Worm (Caenorhabditis elegans) whole organism, late embryonic: ENCODE measurements around the gene cwp-3.

Experiments used
- C08G9.2 ChIP-seq: sonication (generic microtip); optimal IDR thresholded peaks from 2 replicates; lab custom pipeline; 2016; ENCODE audit warnings: mild to moderate bottlenecking, missing genetic modification characterization, moderate library complexity, missing compliant biosample characterization
- K02D7.2 ChIP-seq: sonication (generic microtip); optimal IDR thresholded peaks from 2 replicates; lab custom pipeline; 2017; ENCODE audit warnings: mild to moderate bottlenecking, missing genetic modification characterization, missing compliant biosample characterization
- T23F11.4 ChIP-seq: fragments of 200-800 bp; sonication (Bioruptor generic); optimal IDR thresholded peaks from 2 replicates; lab custom pipeline; 2018; ENCODE audit warnings: mild to moderate bottlenecking, missing genetic modification characterization, missing compliant biosample characterization
- Y22D7AL.16 ChIP-seq: sonication (generic microtip); optimal IDR thresholded peaks from 2 replicates; lab custom pipeline; 2016; ENCODE audit warnings: missing genetic modification characterization, missing compliant biosample characterization
- ahr-1 ChIP-seq: sonication (generic microtip); optimal IDR thresholded peaks from 2 replicates; lab custom pipeline; 2016; ENCODE audit warnings: missing genetic modification characterization, missing compliant biosample characterization
- ama-1 ChIP-seq: fragments of 150-350 bp; optimal IDR thresholded peaks from 2 replicates; lab custom pipeline; 2014
- ceh-19 ChIP-seq: fragments of 200-800 bp; sonication (Bioruptor generic); optimal IDR thresholded peaks from 2 replicates; lab custom pipeline; 2018; ENCODE audit warnings: mild to moderate bottlenecking, missing genetic modification characterization, missing compliant biosample characterization
- ceh-2 ChIP-seq: sonication (generic microtip); optimal IDR thresholded peaks from 2 replicates; lab custom pipeline; 2016; ENCODE audit warnings: missing genotype, missing genetic modification characterization, missing compliant biosample characterization
- ceh-24 ChIP-seq: sonication (generic microtip); optimal IDR thresholded peaks from 2 replicates; lab custom pipeline; 2016; ENCODE audit warnings: mild to moderate bottlenecking, missing genetic modification characterization, missing compliant biosample characterization
- ceh-31 ChIP-seq: sonication (generic microtip); optimal IDR thresholded peaks from 2 replicates; lab custom pipeline; 2016; ENCODE audit warnings: missing genetic modification characterization, missing compliant biosample characterization
- ceh-34 ChIP-seq: sonication (generic microtip); optimal IDR thresholded peaks from 2 replicates; lab custom pipeline; 2016; ENCODE audit warnings: mild to moderate bottlenecking, missing genetic modification characterization, missing compliant biosample characterization
- ceh-45 ChIP-seq: fragments of 200-800 bp; sonication (Bioruptor generic); IDR thresholded peaks from 2 replicates; pipeline ENCODE4 v1.3.6; 2022; ENCODE audit warnings: missing genetic modification reagents, missing genetic modification characterization, missing compliant biosample characterization
- ceh-48 ChIP-seq: sonication (generic microtip); optimal IDR thresholded peaks from 2 replicates; lab custom pipeline; 2016; ENCODE audit warnings: missing genetic modification characterization, inconsistent platforms, missing compliant biosample characterization
- ceh-6 ChIP-seq: fragments of 200-800 bp; sonication (Bioruptor generic); optimal IDR thresholded peaks from 2 replicates; lab custom pipeline; 2018; ENCODE audit warnings: mild to moderate bottlenecking, missing genetic modification characterization, missing compliant biosample characterization
- ceh-9 ChIP-seq: sonication (generic microtip); optimal IDR thresholded peaks from 2 replicates; lab custom pipeline; 2016; ENCODE audit warnings: mild to moderate bottlenecking, missing genetic modification characterization, inconsistent platforms, missing compliant biosample characterization
- dmd-4 ChIP-seq: sonication (generic microtip); optimal IDR thresholded peaks from 2 replicates; lab custom pipeline; 2016; ENCODE audit warnings: borderline replicate concordance, missing genetic modification characterization, missing compliant biosample characterization
- elt-2 ChIP-seq: sonication (generic microtip); optimal IDR thresholded peaks from 2 replicates; lab custom pipeline; 2016; ENCODE audit warnings: missing genetic modification reagents, missing genetic modification characterization, missing compliant biosample characterization
- elt-4 ChIP-seq: sonication (generic microtip); optimal IDR thresholded peaks from 2 replicates; lab custom pipeline; 2016; ENCODE audit warnings: missing genetic modification characterization, missing compliant biosample characterization
- eyg-1 ChIP-seq: sonication (generic microtip); optimal IDR thresholded peaks from 2 replicates; lab custom pipeline; 2016; ENCODE audit warnings: missing genotype, missing genetic modification characterization, missing compliant biosample characterization
- fax-1 ChIP-seq: sonication (generic microtip); optimal IDR thresholded peaks from 2 replicates; lab custom pipeline; 2016; ENCODE audit warnings: missing genotype, missing genetic modification characterization, missing compliant biosample characterization
- fkh-10 ChIP-seq: fragments of 150-350 bp; optimal IDR thresholded peaks from 2 replicates; lab custom pipeline; 2014; ENCODE audit warnings: missing biosample characterization, missing genetic modification reagents, missing genetic modification characterization
- fkh-6 ChIP-seq: sonication (generic microtip); optimal IDR thresholded peaks from 2 replicates; lab custom pipeline; 2016; ENCODE audit warnings: missing genetic modification characterization, missing compliant biosample characterization
- gmeb-2 ChIP-seq: sonication (generic microtip); optimal IDR thresholded peaks from 2 replicates; lab custom pipeline; 2016; ENCODE audit warnings: missing genetic modification characterization, inconsistent platforms, missing compliant biosample characterization
- hlh-13 ChIP-seq: fragments of 200-800 bp; sonication (Bioruptor generic); optimal IDR thresholded peaks from 2 replicates; lab custom pipeline; 2018; ENCODE audit warnings: mild to moderate bottlenecking, missing genetic modification characterization, missing compliant biosample characterization
- hlh-8 ChIP-seq: sonication (generic microtip); optimal IDR thresholded peaks from 2 replicates; lab custom pipeline; 2016; ENCODE audit warnings: missing genotype, missing genetic modification characterization, missing compliant biosample characterization
- madf-2 ChIP-seq: sonication (generic microtip); optimal IDR thresholded peaks from 2 replicates; lab custom pipeline; 2017; ENCODE audit warnings: missing genetic modification characterization, missing compliant biosample characterization
- mec-3 ChIP-seq: sonication (generic microtip); optimal IDR thresholded peaks from 2 replicates; lab custom pipeline; 2016; ENCODE audit warnings: borderline replicate concordance, missing genetic modification characterization, missing compliant biosample characterization
- nhr-11 ChIP-seq: fragments of 150-350 bp; optimal IDR thresholded peaks from 2 replicates; lab custom pipeline; 2014; ENCODE audit warnings: missing biosample characterization, missing genetic modification characterization
- npax-4 ChIP-seq: sonication (generic microtip); optimal IDR thresholded peaks from 2 replicates; lab custom pipeline; 2016; ENCODE audit warnings: missing genetic modification characterization, missing compliant biosample characterization
- odd-2 ChIP-seq: sonication (generic microtip); optimal IDR thresholded peaks from 2 replicates; lab custom pipeline; 2017; ENCODE audit warnings: antibody characterized with exemption, mild to moderate bottlenecking, missing genetic modification characterization, missing compliant biosample characterization
- pag-3 ChIP-seq: sonication (generic microtip); optimal IDR thresholded peaks from 2 replicates; lab custom pipeline; 2016; ENCODE audit warnings: missing compliant biosample characterization, missing genetic modification characterization, borderline replicate concordance
- pat-9 ChIP-seq: fragments of 200-800 bp; sonication (Bioruptor generic); optimal IDR thresholded peaks from 2 replicates; lab custom pipeline; 2018; ENCODE audit warnings: mild to moderate bottlenecking, missing genetic modification characterization, moderate library complexity, missing compliant biosample characterization
- pha-2 ChIP-seq: sonication (generic microtip); optimal IDR thresholded peaks from 2 replicates; lab custom pipeline; 2017; ENCODE audit warnings: mild to moderate bottlenecking, missing genetic modification characterization, missing compliant biosample characterization
- pha-4 ChIP-seq: fragments of 150-350 bp; optimal IDR thresholded peaks from 2 replicates; lab custom pipeline; 2018; ENCODE audit warnings: missing biosample characterization, missing genetic modification reagents, missing genetic modification characterization
- pqm-1 ChIP-seq: sonication (generic microtip); optimal IDR thresholded peaks from 2 replicates; lab custom pipeline; 2016; ENCODE audit warnings: missing genetic modification characterization, missing compliant biosample characterization
- pros-1 ChIP-seq: fragments of 150-350 bp; optimal IDR thresholded peaks from 2 replicates; lab custom pipeline; 2014; ENCODE audit warnings: missing biosample characterization, missing genetic modification reagents, missing genetic modification characterization
- ref-2 ChIP-seq: sonication (generic microtip); optimal IDR thresholded peaks from 2 replicates; lab custom pipeline; 2016; ENCODE audit warnings: missing genetic modification characterization, missing compliant biosample characterization
- rnt-1 ChIP-seq: sonication (generic microtip); optimal IDR thresholded peaks from 2 replicates; lab custom pipeline; 2016; ENCODE audit warnings: missing genetic modification characterization, missing compliant biosample characterization
- sdc-2 ChIP-seq: sonication (generic microtip); optimal IDR thresholded peaks from 2 replicates; lab custom pipeline; 2016; ENCODE audit warnings: missing genotype, missing genetic modification characterization, missing compliant biosample characterization
- sox-4 ChIP-seq: sonication (generic microtip); optimal IDR thresholded peaks from 2 replicates; lab custom pipeline; 2017; ENCODE audit warnings: mild to moderate bottlenecking, missing genetic modification characterization, inconsistent platforms, missing compliant biosample characterization
- syd-9 ChIP-seq: sonication (generic microtip); optimal IDR thresholded peaks from 2 replicates; lab custom pipeline; 2016; ENCODE audit warnings: mild to moderate bottlenecking, missing genetic modification characterization, moderate library complexity, missing compliant biosample characterization
- tbx-2 ChIP-seq: sonication (generic microtip); optimal IDR thresholded peaks from 2 replicates; lab custom pipeline; 2016; ENCODE audit warnings: missing genetic modification characterization, missing compliant biosample characterization
- zip-5 ChIP-seq: sonication (generic microtip); optimal IDR thresholded peaks from 2 replicates; lab custom pipeline; 2016; ENCODE audit warnings: missing genetic modification characterization, missing compliant biosample characterization
- ztf-16 ChIP-seq: sonication (generic microtip); optimal IDR thresholded peaks from 2 replicates; lab custom pipeline; 2017; ENCODE audit warnings: missing genetic modification characterization, missing compliant biosample characterization

Gene cwp-3

DNA sequence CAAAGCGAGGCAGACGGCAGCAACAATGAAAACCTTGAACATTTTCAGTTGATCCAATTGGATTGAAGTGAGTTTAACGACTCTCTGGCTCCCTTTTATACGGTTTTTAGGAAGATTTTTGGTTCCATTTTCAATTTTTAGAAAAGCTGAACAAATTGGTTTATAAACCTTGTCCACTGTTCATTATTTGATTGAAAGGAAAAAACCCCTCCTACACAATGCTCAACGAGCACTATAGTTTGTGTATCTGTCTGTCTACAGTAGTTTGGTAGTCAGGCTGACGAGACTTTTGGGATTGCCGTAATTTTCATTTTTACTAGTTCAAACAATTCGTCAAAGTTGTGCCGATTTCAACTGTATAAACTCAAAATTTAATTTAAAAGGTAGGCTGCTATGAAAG, 36.6 kb downstream of the cwp-3 start, which contains the start of gene T19H12.15:
TSS of gene T19H12.15 (minus strand) at position 101 of the 400 bp plus-strand sequence.
- TF ChIP-seq ceh-34 (no peak), elt-2 (tag; lab: Kevin White, UChicago) (no peak), ama-1 (lab: Kevin White, UChicago) (no peak), tbx-2 (tag; lab: Kevin White, UChicago) (no peak), rnt-1 (no peak), ceh-19 (GFP tag; lab: Kevin White, UChicago) (no peak), nhr-11 (no peak), ceh-31 (tag; lab: Kevin White, UChicago) (no peak), ceh-24 (tag; lab: Kevin White, UChicago) (no peak), ceh-45 (GFP tag; lab: Robert Waterston, UW) (no peak), fkh-6 (tag; lab: Kevin White, UChicago) (no peak), Y22D7AL.16 (tag; lab: Kevin White, UChicago) (no peak), fkh-10 (GFP tag; lab: Kevin White, UChicago) (no peak), eyg-1 (no peak), C08G9.2 (tag; lab: Kevin White, UChicago) (no peak), ceh-48 (tag; lab: Kevin White, UChicago) (no peak), ceh-9 (no peak), gmeb-2 (tag; lab: Kevin White, UChicago) (no peak), ztf-16 (tag; lab: Kevin White, UChicago) (no peak), npax-4 (tag; lab: Kevin White, UChicago) (no peak)

DNA sequence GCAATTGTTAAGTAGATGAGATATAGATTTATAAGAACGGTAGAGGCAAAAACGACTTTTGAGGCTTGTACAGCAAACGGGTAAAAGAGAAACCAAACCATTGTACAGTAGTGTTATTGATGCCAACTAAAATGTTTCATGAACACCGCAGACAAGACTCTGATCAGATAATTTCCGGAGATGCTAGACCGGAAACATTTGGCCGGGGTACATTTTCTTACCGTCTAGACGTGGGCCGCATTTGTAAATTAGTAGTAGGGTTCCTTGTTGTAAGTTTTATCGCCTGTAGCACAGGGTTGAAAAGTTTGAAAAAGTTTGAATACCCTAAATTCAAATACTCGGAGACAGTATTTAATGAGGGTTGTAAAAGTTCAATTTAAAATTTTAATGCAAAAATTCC, 38.7 kb downstream of the cwp-3 start, which contains the start of gene str-32:
TSS of gene str-32 (minus strand) at position 101 of the 400 bp plus-strand sequence.
- TF ChIP-seq ceh-31 (tag; lab: Kevin White, UChicago) (no peak), hlh-8 (no peak), zip-5 (tag; lab: Kevin White, UChicago) (no peak), pat-9 (no peak), ref-2 (tag; lab: Kevin White, UChicago) (no peak), pros-1 (tag; lab: Kevin White, UChicago) (no peak), odd-2 (tag; lab: Kevin White, UChicago) (no peak), ceh-6 (GFP tag; lab: Kevin White, UChicago) (no peak), elt-4 (tag; lab: Kevin White, UChicago) (no peak), sdc-2 (no peak), ceh-48 (tag; lab: Kevin White, UChicago) (no peak), K02D7.2 (tag; lab: Kevin White, UChicago) (no peak), sox-4 (tag; lab: Kevin White, UChicago) (no peak), fax-1 (no peak), madf-2 (tag; lab: Kevin White, UChicago) (no peak), C08G9.2 (tag; lab: Kevin White, UChicago) (no peak), pha-2 (tag; lab: Kevin White, UChicago) (no peak), ceh-45 (GFP tag; lab: Robert Waterston, UW) (no peak)

DNA sequence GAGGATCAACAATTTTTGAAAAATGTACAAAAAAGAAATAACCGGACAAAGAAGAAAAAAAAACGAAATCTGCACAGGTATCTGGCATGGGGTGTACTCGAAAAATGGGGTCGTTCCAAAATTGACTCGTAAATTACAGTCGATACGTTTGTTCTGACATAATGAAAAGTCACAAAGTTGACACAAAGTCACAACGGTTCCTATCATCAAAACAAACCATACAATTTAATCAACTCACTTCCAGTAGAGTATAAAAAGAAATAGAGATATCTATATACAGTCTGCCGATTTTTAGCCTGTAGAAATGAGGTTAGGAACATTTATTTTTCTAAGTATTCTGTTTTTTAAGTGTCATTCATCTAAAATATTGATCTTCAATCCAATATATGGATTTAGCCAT, 41.9 kb downstream of the cwp-3 start, which contains the start of gene T19H12.12:
TSS of gene T19H12.12 (plus strand) at position 301 of the 400 bp plus-strand sequence.
- TF ChIP-seq ceh-34: no peak
- no peak for TF ChIP-seq ceh-6 (GFP tag; lab: Kevin White, UChicago)
- no peak for TF ChIP-seq fkh-10 (GFP tag; lab: Kevin White, UChicago)
- no peak for TF ChIP-seq ama-1 (lab: Kevin White, UChicago)
- TF ChIP-seq ceh-2: no peak
- no peak for TF ChIP-seq C08G9.2 (tag; lab: Kevin White, UChicago)
- TF ChIP-seq pha-4 (tag; lab: Kevin White, UChicago): no peak

DNA sequence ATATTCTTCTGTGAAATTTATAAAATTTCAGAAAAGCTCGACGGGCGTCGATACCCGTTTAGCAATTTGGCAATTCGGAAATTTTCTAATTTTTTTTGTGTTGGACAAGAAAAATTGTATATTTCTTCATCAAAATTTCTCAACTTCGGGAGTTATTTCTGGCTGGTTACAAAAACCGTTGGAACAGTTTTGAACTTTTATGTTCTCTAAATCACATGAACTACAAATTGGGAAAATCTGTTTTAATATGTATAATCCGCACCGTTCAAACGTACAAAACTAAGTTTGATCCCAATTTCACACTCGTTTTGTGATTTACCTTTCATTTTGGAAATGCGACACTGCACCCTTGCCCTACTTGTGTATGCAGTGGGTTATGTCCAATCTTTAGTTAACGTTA, 42.7 kb downstream of the cwp-3 start, which contains the start of gene T19H12.3:
TSS of gene T19H12.3 (plus strand) at position 301 of the 400 bp plus-strand sequence.
- TF ChIP-seq mec-3: no peak
- no peak for TF ChIP-seq pag-3
- no peak for TF ChIP-seq syd-9 (tag; lab: Kevin White, UChicago)
- TF ChIP-seq dmd-4 (tag; lab: Kevin White, UChicago): no peak
- TF ChIP-seq ceh-6 (GFP tag; lab: Kevin White, UChicago): no peak
- no peak for TF ChIP-seq ceh-31 (tag; lab: Kevin White, UChicago)
- no peak for TF ChIP-seq ahr-1 (tag; lab: Kevin White, UChicago)
- TF ChIP-seq K02D7.2 (tag; lab: Kevin White, UChicago): no peak
- TF ChIP-seq hlh-13 (GFP tag; lab: Kevin White, UChicago): no peak
- TF ChIP-seq T23F11.4 (GFP tag; lab: Kevin White, UChicago): no peak
- TF ChIP-seq ceh-34: no peak
- no peak for TF ChIP-seq C08G9.2 (tag; lab: Kevin White, UChicago)
- TF ChIP-seq pqm-1 (tag; lab: Kevin White, UChicago): no peak
